Fruit fly (Drosophila melanogaster) whole organism, prepupa: Measurements from ENCODE around the gene CG8379.

ENCODE experiments used
- Blimp-1 ChIP-seq: fragments of 200-800 bp; sonication (Bioruptor generic); optimal IDR thresholded peaks from 3 replicates; lab custom pipeline; 2017; ENCODE audit warnings: missing biosample characterization, missing genetic modification characterization, mild to moderate bottlenecking, moderate library complexity, missing genetic modification reagents
- CG10631 ChIP-seq: fragments of 200-800 bp; sonication (Bioruptor generic); optimal IDR thresholded peaks from 2 replicates; lab custom pipeline; 2016; ENCODE audit warnings: missing biosample characterization, missing genetic modification characterization
- CG31627 ChIP-seq: fragments of 200-800 bp; sonication (Bioruptor generic); optimal IDR thresholded peaks from 3 replicates; lab custom pipeline; 2016; ENCODE audit warnings: missing biosample characterization, missing genetic modification characterization
- CG8319 ChIP-seq: fragments of 200-800 bp; sonication (Bioruptor generic); optimal IDR thresholded peaks from 3 replicates; lab custom pipeline; 2016; ENCODE audit warnings: missing biosample characterization, missing genetic modification characterization
- fd59A ChIP-seq: fragments of 200-800 bp; sonication (Bioruptor generic); optimal IDR thresholded peaks from 2 replicates; lab custom pipeline; 2017; ENCODE audit warnings: missing biosample characterization, mild to moderate bottlenecking, missing genetic modification characterization, missing genetic modification reagents

DNA sequence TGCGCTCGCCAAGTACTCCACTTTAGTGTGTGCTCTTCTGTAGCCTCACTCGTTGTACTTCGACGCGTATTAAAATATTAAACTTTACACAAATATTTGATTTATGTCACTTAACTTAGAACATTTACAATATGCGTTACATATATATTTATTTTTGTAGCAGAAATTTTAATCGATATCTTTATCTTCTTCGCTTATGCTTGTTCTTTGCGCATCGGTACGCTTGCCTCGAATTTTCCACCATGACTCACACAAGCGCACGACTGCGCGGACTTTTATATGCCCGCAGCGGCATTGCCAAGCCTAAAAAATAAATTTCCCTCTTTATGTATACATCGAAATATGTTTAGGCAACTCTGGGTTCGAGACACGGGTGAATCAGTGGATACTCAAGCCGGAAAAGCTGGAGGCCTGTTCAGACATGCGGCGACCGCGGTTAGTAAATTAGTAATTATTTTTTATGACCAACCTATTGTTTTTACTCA is 3.7 kb upstream of the CG8379 start, which contains the start of gene aqz:
- no peak for TF ChIP-seq fd59A
- no peak for TF ChIP-seq CG8319 (GFP tag; lab: Kevin White, UChicago)
- TF ChIP-seq CG31627: peak; percentile 36
- peak; percentile 24 for TF ChIP-seq Blimp-1 (GFP tag; lab: Kevin White, UChicago)
- TF ChIP-seq CG10631: no peak
